Worm (Caenorhabditis elegans) whole organism, L3 larva: ENCODE measurements around the gene ZK1240.6.

Experiments
- aly-2 ChIP-seq: fragments of 150-350 bp; optimal IDR thresholded peaks from 2 replicates; lab custom pipeline; 2014; ENCODE audit warnings: missing biosample characterization, missing genetic modification characterization
- ama-1 ChIP-seq: fragments of 150-350 bp; optimal IDR thresholded peaks from 2 replicates; lab custom pipeline; 2018
- daf-12 ChIP-seq: fragments of 150-350 bp; optimal IDR thresholded peaks from 2 replicates; lab custom pipeline; 2014; ENCODE audit warnings: missing biosample characterization, missing genetic modification reagents, missing genetic modification characterization
- hmg-11 ChIP-seq: sonication (generic microtip); optimal IDR thresholded peaks from 2 replicates; lab custom pipeline; 2016; ENCODE audit warnings: missing genetic modification characterization, missing compliant biosample characterization
- jun-1 ChIP-seq: fragments of 150-350 bp; optimal IDR thresholded peaks from 2 replicates; lab custom pipeline; 2014; ENCODE audit warnings: missing biosample characterization, missing genetic modification reagents, missing genetic modification characterization
- lin-15B ChIP-seq: fragments of 150-350 bp; optimal IDR thresholded peaks from 2 replicates; lab custom pipeline; 2014; ENCODE audit warnings: missing biosample characterization, missing genetic modification characterization
- lin-39 ChIP-seq: fragments of 150-350 bp; optimal IDR thresholded peaks from 2 replicates; lab custom pipeline; 2018; ENCODE audit warnings: missing biosample characterization, missing genetic modification reagents, missing genetic modification characterization
- mdl-1 ChIP-seq: fragments of 150-350 bp; optimal IDR thresholded peaks from 2 replicates; lab custom pipeline; 2014; ENCODE audit warnings: missing biosample characterization, missing genetic modification characterization
- nhr-28 ChIP-seq: fragments of 150-350 bp; optimal IDR thresholded peaks from 2 replicates; lab custom pipeline; 2014; ENCODE audit warnings: missing biosample characterization, missing genetic modification characterization
- pqm-1 ChIP-seq: fragments of 150-350 bp; optimal IDR thresholded peaks from 2 replicates; lab custom pipeline; 2017; ENCODE audit warnings: missing biosample characterization, missing genetic modification characterization, inconsistent platforms
- sea-2 ChIP-seq: fragments of 150-350 bp; sonication (generic microtip); optimal IDR thresholded peaks from 4 replicates; lab custom pipeline; 2014; ENCODE audit warnings: missing biosample characterization, missing genetic modification reagents, missing genetic modification characterization
- snpc-4 ChIP-seq: fragments of 150-350 bp; optimal IDR thresholded peaks from 2 replicates; lab custom pipeline; 2014; ENCODE audit warnings: missing biosample characterization, missing genetic modification characterization
- unc-39 ChIP-seq: sonication (generic microtip); optimal IDR thresholded peaks from 4 replicates; lab custom pipeline; 2017; ENCODE audit warnings: missing biosample characterization, missing genetic modification characterization

DNA sequence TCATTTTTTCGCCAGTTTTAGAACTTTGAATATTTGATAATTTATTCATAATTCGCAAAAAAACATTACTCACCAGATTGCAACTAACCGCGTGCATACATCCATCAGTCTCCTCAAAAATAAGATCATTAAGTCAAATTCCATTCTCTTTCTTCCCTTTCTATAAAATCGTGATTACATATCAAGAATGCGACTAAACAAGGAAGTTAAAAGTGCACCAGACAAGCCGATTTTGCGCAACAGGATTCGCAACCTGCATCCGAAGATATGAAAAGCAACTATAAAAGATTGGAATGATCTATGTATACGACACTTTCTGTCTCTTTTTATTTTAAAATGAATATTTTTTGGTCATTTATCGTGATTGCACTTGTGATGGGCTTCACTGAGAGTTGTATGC, 46.2 kb upstream of the ZK1240.6 start, which contains the start of gene hpo-25:
- TF ChIP-seq jun-1, result no peak
- no peak for TF ChIP-seq sea-2
- TF ChIP-seq nhr-28 (tag; lab: Kevin White, UChicago), result no peak
- TF ChIP-seq snpc-4 (tag; lab: Kevin White, UChicago), result no peak
- no peak for TF ChIP-seq mdl-1
- TF ChIP-seq unc-39 (tag; lab: Kevin White, UChicago), result no peak
- no peak for TF ChIP-seq lin-39 (tag; lab: Kevin White, UChicago)
- TF ChIP-seq hmg-11 (tag; lab: Kevin White, UChicago), result no peak
- TF ChIP-seq lin-15B, result no peak
- TF ChIP-seq pqm-1 (tag; lab: Kevin White, UChicago), result no peak
- TF ChIP-seq aly-2 (tag; lab: Kevin White, UChicago), result no peak
- no peak for TF ChIP-seq daf-12 (tag; lab: Kevin White, UChicago)
- no peak for TF ChIP-seq ama-1 (lab: Kevin White, UChicago)
